Worm (Caenorhabditis elegans) whole organism, L1 larva: ENCODE results near the gene W06A11.1.

ENCODE experiments used
- C16A3.4 ChIP-seq: fragments of 150-350 bp; optimal IDR thresholded peaks from 2 replicates; lab custom pipeline; 2014; ENCODE audit warnings: missing biosample characterization, missing genetic modification characterization
- F16B12.6 ChIP-seq: fragments of 150-350 bp; optimal IDR thresholded peaks from 2 replicates; lab custom pipeline; 2014; ENCODE audit warnings: missing biosample characterization, missing genetic modification characterization
- alr-1 ChIP-seq: fragments of 200-800 bp; sonication (Bioruptor generic); optimal IDR thresholded peaks from 2 replicates; lab custom pipeline; 2018; ENCODE audit warnings: borderline replicate concordance, mild to moderate bottlenecking, missing genetic modification characterization, missing compliant biosample characterization
- ceh-8 ChIP-seq: fragments of 200-800 bp; sonication (Bioruptor generic); optimal IDR thresholded peaks from 2 replicates; lab custom pipeline; 2018; ENCODE audit warnings: mild to moderate bottlenecking, missing genetic modification characterization, moderate library complexity, missing compliant biosample characterization
- ceh-90 ChIP-seq: sonication (generic microtip); optimal IDR thresholded peaks from 2 replicates; lab custom pipeline; 2016; ENCODE audit warnings: missing genetic modification characterization, missing compliant biosample characterization
- ces-1 ChIP-seq: fragments of 150-350 bp; optimal IDR thresholded peaks from 2 replicates; lab custom pipeline; 2014; ENCODE audit warnings: missing biosample characterization, missing genetic modification reagents, missing genetic modification characterization
- dsc-1 ChIP-seq: sonication (generic microtip); optimal IDR thresholded peaks from 2 replicates; lab custom pipeline; 2016; ENCODE audit warnings: mild to moderate bottlenecking, missing genetic modification characterization, missing compliant biosample characterization
- efl-1 ChIP-seq, 4 experiments: fragments of 150-350 bp; optimal IDR thresholded peaks in 3 of 4; peaks in 1 of 4; 1 replicate in 1 of 4; 2 replicates in 3 of 4; lab custom pipeline; 2014; ENCODE audit warnings: missing biosample characterization in 2 of 4, missing genetic modification characterization in 2 of 4, missing genetic modification reagents in 2 of 4
- egl-27 ChIP-seq, 2 experiments: fragments of 150-350 bp in 1 of 2; sonication (generic microtip); optimal IDR thresholded peaks; 3 replicates each; lab custom pipeline; 2017 to 2018; ENCODE audit warnings: missing biosample characterization in 2 of 2, missing genetic modification characterization in 2 of 2, missing genetic modification reagents in 2 of 2
- elt-2 ChIP-seq: sonication (generic microtip); optimal IDR thresholded peaks from 2 replicates; lab custom pipeline; 2016; ENCODE audit warnings: missing genetic modification characterization, mild to moderate bottlenecking, inconsistent platforms, missing compliant biosample characterization, missing genetic modification reagents
- irx-1 ChIP-seq: sonication (generic microtip); optimal IDR thresholded peaks from 2 replicates; lab custom pipeline; 2016; ENCODE audit warnings: missing genetic modification characterization, missing compliant biosample characterization
- isw-1 ChIP-seq: fragments of 200-800 bp; sonication (Bioruptor generic); IDR thresholded peaks from 2 replicates; pipeline ENCODE4 v1.3.6; 2022; ENCODE audit warnings: missing genetic modification characterization, missing compliant biosample characterization
- lin-13 ChIP-seq: fragments of 150-350 bp; optimal IDR thresholded peaks from 2 replicates; lab custom pipeline; 2014; ENCODE audit warnings: missing biosample characterization, missing genetic modification reagents, missing genetic modification characterization
- lin-14 ChIP-seq: fragments of 200-800 bp; sonication (Bioruptor generic); optimal IDR thresholded peaks from 2 replicates; lab custom pipeline; 2018; ENCODE audit warnings: mild to moderate bottlenecking, missing genetic modification characterization, moderate library complexity, missing compliant biosample characterization
- lin-39 ChIP-seq: fragments of 150-350 bp; optimal IDR thresholded peaks from 2 replicates; lab custom pipeline; 2014; ENCODE audit warnings: missing biosample characterization, missing genetic modification reagents, missing genetic modification characterization
- lir-3 ChIP-seq: sonication (generic microtip); optimal IDR thresholded peaks from 2 replicates; lab custom pipeline; 2016; ENCODE audit warnings: mild to moderate bottlenecking, missing genetic modification characterization, moderate library complexity, missing compliant biosample characterization; ENCODE audit not compliant: poor library complexity
- lsy-2 ChIP-seq, 2 experiments: fragments of 150-350 bp; optimal IDR thresholded peaks; 2 replicates each; lab custom pipeline; 2014; ENCODE audit warnings: missing biosample characterization in 2 of 2, missing genetic modification characterization in 2 of 2
- mdl-1 ChIP-seq, 2 experiments: fragments of 150-350 bp; optimal IDR thresholded peaks; 2 replicates each; lab custom pipeline; 2014 to 2017; ENCODE audit warnings: missing biosample characterization in 2 of 2, missing genetic modification characterization in 2 of 2, inconsistent platforms in 1 of 2
- mef-2 ChIP-seq: fragments of 150-350 bp; optimal IDR thresholded peaks from 2 replicates; lab custom pipeline; 2014; ENCODE audit warnings: missing biosample characterization, missing genetic modification characterization
- nhr-11 ChIP-seq: fragments of 150-350 bp; optimal IDR thresholded peaks from 2 replicates; lab custom pipeline; 2014; ENCODE audit warnings: missing biosample characterization, missing genetic modification characterization
- nhr-19 ChIP-seq: fragments of 200-800 bp; sonication (Bioruptor generic); conservative IDR thresholded peaks from 2 replicates; pipeline ENCODE4 v1.3.6; 2022; ENCODE audit warnings: missing genetic modification characterization, missing compliant biosample characterization
- nhr-47 ChIP-seq: sonication (generic microtip); optimal IDR thresholded peaks from 2 replicates; lab custom pipeline; 2016; ENCODE audit warnings: mild to moderate bottlenecking, missing genetic modification characterization, moderate library complexity, missing compliant biosample characterization
- nhr-71 ChIP-seq: sonication (generic microtip); optimal IDR thresholded peaks from 2 replicates; lab custom pipeline; 2016; ENCODE audit warnings: mild to moderate bottlenecking, missing genetic modification characterization, moderate library complexity, missing compliant biosample characterization
- nhr-77 ChIP-seq: fragments of 150-350 bp; optimal IDR thresholded peaks from 2 replicates; lab custom pipeline; 2014; ENCODE audit warnings: missing biosample characterization, missing genetic modification characterization
- nhr-84 ChIP-seq: sonication (generic microtip); optimal IDR thresholded peaks from 2 replicates; lab custom pipeline; 2017; ENCODE audit warnings: missing biosample characterization, missing genetic modification characterization
- nhr-85 ChIP-seq: sonication (generic microtip); peaks from one replicate; lab custom pipeline; 2016; ENCODE audit warnings: missing genetic modification characterization, inconsistent platforms, missing compliant biosample characterization
- nhr-90 ChIP-seq: sonication (generic microtip); optimal IDR thresholded peaks from 2 replicates; lab custom pipeline; 2016; ENCODE audit warnings: mild to moderate bottlenecking, missing genetic modification characterization, missing compliant biosample characterization; ENCODE audit not compliant: poor library complexity
- rnt-1 ChIP-seq: sonication (generic microtip); optimal IDR thresholded peaks from 2 replicates; lab custom pipeline; 2016; ENCODE audit warnings: mild to moderate bottlenecking, missing genetic modification characterization, moderate library complexity, missing compliant biosample characterization
- snpc-4 ChIP-seq: fragments of 150-350 bp; optimal IDR thresholded peaks from 2 replicates; lab custom pipeline; 2014; ENCODE audit warnings: missing biosample characterization, missing genetic modification characterization
- snu-23 ChIP-seq: sonication (generic microtip); optimal IDR thresholded peaks from 2 replicates; lab custom pipeline; 2016; ENCODE audit warnings: missing genetic modification characterization, missing compliant biosample characterization
- sptf-1 ChIP-seq: fragments of 150-350 bp; optimal IDR thresholded peaks from 2 replicates; lab custom pipeline; 2014; ENCODE audit warnings: missing biosample characterization, missing genetic modification characterization
- swsn-7 ChIP-seq: sonication (generic microtip); optimal IDR thresholded peaks from 2 replicates; lab custom pipeline; 2016; ENCODE audit warnings: missing genetic modification characterization, missing compliant biosample characterization
- unc-130 ChIP-seq: fragments of 150-350 bp; optimal IDR thresholded peaks from 2 replicates; lab custom pipeline; 2017; ENCODE audit warnings: missing biosample characterization, missing genetic modification characterization, inconsistent platforms
- unc-86 ChIP-seq: sonication (generic microtip); optimal IDR thresholded peaks from 2 replicates; lab custom pipeline; 2016; ENCODE audit warnings: missing genetic modification characterization, missing compliant biosample characterization
- unc-98 ChIP-seq: fragments of 200-800 bp; sonication (Bioruptor generic); IDR thresholded peaks from 2 replicates; pipeline ENCODE4 v1.3.6; 2022; ENCODE audit warnings: missing genetic modification characterization, missing compliant biosample characterization
- zag-1 ChIP-seq: fragments of 150-350 bp; optimal IDR thresholded peaks from 2 replicates; lab custom pipeline; 2014; ENCODE audit warnings: missing biosample characterization, missing genetic modification characterization
- ztf-4 ChIP-seq: fragments of 150-350 bp; optimal IDR thresholded peaks from 2 replicates; lab custom pipeline; 2014; ENCODE audit warnings: missing biosample characterization, missing genetic modification characterization

W06A11.1 gene

DNA sequence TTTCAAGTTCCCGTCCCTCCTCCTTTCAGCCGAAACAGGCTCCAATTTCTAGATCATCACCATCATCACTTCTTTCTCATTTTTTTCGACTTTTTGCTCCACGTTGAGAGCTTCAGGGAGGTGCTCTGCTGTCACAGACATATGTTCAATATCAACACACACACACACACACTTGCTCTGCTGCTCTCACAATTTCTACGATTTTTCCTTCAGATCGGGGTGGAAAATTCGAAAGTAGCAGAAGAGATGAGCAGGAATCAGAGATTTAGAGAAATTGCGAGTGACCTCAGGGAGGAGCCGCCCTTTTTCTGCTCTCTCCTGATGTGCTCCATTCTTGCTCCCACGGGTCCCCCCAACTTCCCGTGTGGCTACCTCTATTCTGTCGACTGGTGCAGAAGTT is 28.8 kb upstream of the W06A11.1 start, which contains the start of gene pqn-48:
Gene pqn-48 (plus strand): TSS at position 344 of the 400 bp plus-strand sequence.
- no peak for TF ChIP-seq isw-1
- peak; percentile 31 for TF ChIP-seq dsc-1 (tag; lab: Kevin White, UChicago)
- no peak for TF ChIP-seq sptf-1 (tag; lab: Kevin White, UChicago)
- no peak for TF ChIP-seq mef-2
- peak; percentile 52 for TF ChIP-seq rnt-1 (tag; lab: Kevin White, UChicago)
- TF ChIP-seq efl-1 (optimal IDR thresholded peaks at IDR 0.05; lab: Kevin White, UChicago) = peak in 1 of 2 experiments; percentile 10
- peak in 1 of 2 experiments; percentile 41 for TF ChIP-seq efl-1 (GFP tag; optimal IDR thresholded peaks at IDR 0.05 in 1 of 2; lab: Kevin White, UChicago)
- no peak for TF ChIP-seq unc-98 (GFP tag; lab: Robert Waterston, UW)
- no peak for TF ChIP-seq C16A3.4 (tag; lab: Kevin White, UChicago)
- TF ChIP-seq nhr-19 (GFP tag; lab: Robert Waterston, UW) = 0 out of 2 replicates have a peak, but pooled peaks have one; percentile 10
- TF ChIP-seq zag-1 (tag; lab: Kevin White, UChicago) = no peak
- TF ChIP-seq elt-2 (tag; lab: Kevin White, UChicago) = no peak
- TF ChIP-seq nhr-47 (tag; lab: Kevin White, UChicago) = no peak
- peak; percentile 45 for TF ChIP-seq lin-14 (GFP tag; lab: Kevin White, UChicago)
- TF ChIP-seq swsn-7 (tag; lab: Kevin White, UChicago) = no peak
- TF ChIP-seq lin-39 (tag; lab: Kevin White, UChicago) = no peak
- TF ChIP-seq unc-86 (tag; lab: Kevin White, UChicago) = no peak
- no peak for TF ChIP-seq nhr-11
- TF ChIP-seq nhr-77 (tag; lab: Kevin White, UChicago) = no peak
- peak in 1 of 2 experiments; percentile 27 for TF ChIP-seq lsy-2 (tag; optimal IDR thresholded peaks at IDR 0.05; lab: Kevin White, UChicago)
- no peak for TF ChIP-seq ceh-90 (tag; lab: Kevin White, UChicago)
- TF ChIP-seq nhr-71 = peak; percentile 13
- no peak for TF ChIP-seq irx-1 (tag; lab: Kevin White, UChicago)

DNA sequence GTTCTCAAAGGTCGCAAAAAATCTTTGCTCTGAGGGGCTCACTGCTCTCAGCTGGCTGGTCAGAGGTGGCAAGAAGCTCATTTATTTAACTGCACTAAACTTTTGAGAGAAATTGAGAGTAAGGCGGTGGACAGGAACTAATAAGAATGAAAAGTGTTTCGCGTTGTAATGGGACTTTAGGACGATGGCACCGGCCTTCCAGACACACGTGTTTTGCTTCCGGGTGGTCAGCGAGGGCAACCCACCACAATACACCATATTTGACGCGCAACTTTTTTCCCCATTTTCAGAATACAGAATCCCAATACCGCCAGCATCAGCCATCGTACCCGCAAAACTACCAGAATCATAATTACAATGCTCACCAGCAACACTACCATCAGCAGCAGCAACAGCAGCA is 27.3 kb upstream of the W06A11.1 start:
- TF ChIP-seq lin-39 (tag; lab: Kevin White, UChicago) (no peak), irx-1 (tag; lab: Kevin White, UChicago) (no peak), alr-1 (tag; lab: Kevin White, UChicago) (no peak), snu-23 (GFP tag; lab: Kevin White, UChicago) (no peak), elt-2 (tag; lab: Kevin White, UChicago) (no peak), unc-130 (tag; lab: Kevin White, UChicago) (no peak), egl-27 (tag; optimal IDR thresholded peaks at IDR 0.05; lab: Kevin White, UChicago) (no peak), snpc-4 (tag; lab: Kevin White, UChicago) (no peak), nhr-19 (GFP tag; lab: Robert Waterston, UW) (no peak), nhr-85 (tag; lab: Kevin White, UChicago) (no peak), mdl-1 (tag; optimal IDR thresholded peaks at IDR 0.05; lab: Kevin White, UChicago) (no peak), ceh-8 (GFP tag; lab: Kevin White, UChicago) (no peak), ztf-4 (no peak), ces-1 (GFP tag; lab: Kevin White, UChicago) (no peak), lir-3 (no peak), F16B12.6 (tag; lab: Kevin White, UChicago) (no peak), lsy-2 (tag; optimal IDR thresholded peaks at IDR 0.05; lab: Kevin White, UChicago) (no peak), nhr-90 (tag; lab: Kevin White, UChicago) (no peak), nhr-84 (tag; lab: Kevin White, UChicago) (no peak)

- no peak for TF ChIP-seq irx-1 (tag; lab: Kevin White, UChicago)
- no peak for TF ChIP-seq efl-1 (optimal IDR thresholded peaks at IDR 0.05; lab: Kevin White, UChicago)
- peak in 1 of 2 experiments; percentile 19 for TF ChIP-seq efl-1 (GFP tag; optimal IDR thresholded peaks at IDR 0.05 in 1 of 2; lab: Kevin White, UChicago)
- no peak for TF ChIP-seq lin-13 (GFP tag; lab: Kevin White, UChicago)
These were observed 24.7 kb upstream of the W06A11.1 start for ce11 chrII:4042696-4043095.
